Fruit fly (Drosophila melanogaster): ENCODE data around the gene CG16989.

The CG16989 gene

DNA sequence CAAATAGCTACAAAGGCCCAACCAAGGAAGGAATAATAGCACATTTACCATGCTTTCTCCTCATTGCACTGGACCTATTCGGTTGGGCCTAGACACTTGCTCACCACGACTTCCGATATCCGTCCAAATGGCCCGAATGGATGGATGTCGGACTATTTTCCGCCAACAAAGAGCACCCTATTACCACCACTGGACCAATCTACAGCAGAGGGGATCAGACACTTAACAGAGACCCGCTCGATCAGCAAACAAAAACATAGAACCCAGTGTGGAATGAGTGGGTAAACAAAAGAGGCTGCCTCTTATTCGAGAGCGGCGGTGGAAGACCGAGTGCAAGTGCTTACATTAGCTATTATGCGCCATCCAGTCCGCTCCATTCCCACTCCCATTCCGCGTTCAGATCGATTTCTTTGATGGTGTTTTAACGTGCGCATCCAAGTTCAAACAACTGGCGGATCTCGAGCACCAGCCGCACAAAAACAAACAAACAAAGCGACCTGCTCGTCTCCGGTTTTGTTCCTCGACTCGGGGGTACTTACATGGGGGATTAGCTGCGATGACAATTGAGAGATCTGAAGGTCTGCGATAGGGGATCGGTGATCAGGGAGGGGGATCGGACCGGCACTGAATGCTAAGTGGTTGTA is 24.3 kb upstream of the CG16989 start (continued):
- TF ChIP-seq stwl (tag; optimal IDR thresholded peaks at IDR 0.05) (no peak), CG10431 (GFP tag; optimal IDR thresholded peaks at IDR 0.05) (peak; percentile 81), CG2202 (tag; optimal IDR thresholded peaks at IDR 0.05) (peak; percentile 22), Dfd (GFP tag; optimal IDR thresholded peaks at IDR 0.05) (no peak), CG6813 (GFP tag; optimal IDR thresholded peaks at IDR 0.05) (peak; percentile 44), Sry-δ (GFP tag; optimal IDR thresholded peaks at IDR 0.05) (peak; percentile 39), CG12769 (tag; optimal IDR thresholded peaks at IDR 0.05) (peak; percentile 40), Dref (GFP tag; IDR thresholded peaks at IDR 0.05) (peak; percentile 29; the same call in 1 of the 2 replicates), gcm (GFP tag; optimal IDR thresholded peaks at IDR 0.05) (peak; percentile 4), CG6254 (GFP tag; optimal IDR thresholded peaks at IDR 0.05) (peak; percentile 97), CG1603 (tag; optimal IDR thresholded peaks at IDR 0.05) (peak; percentile 3), CG13123 (GFP tag; optimal IDR thresholded peaks at IDR 0.05) (no peak), Blimp-1 (GFP tag; optimal IDR thresholded peaks at IDR 0.05) (peak; percentile 23), CG32532 (GFP tag; IDR thresholded peaks at IDR 0.05) (0 out of 2 replicates have a peak, but pooled peaks have one; percentile 5), ranshi (GFP tag; IDR thresholded peaks at IDR 0.05) (no peak), CG2678 (tag; optimal IDR thresholded peaks at IDR 0.05) (peak; percentile 15), Optix (GFP tag; IDR thresholded peaks at IDR 0.05) (0 out of 3 replicates have a peak, but pooled peaks have one; percentile 7), CG8290 (GFP tag; optimal IDR thresholded peaks at IDR 0.05) (no peak), CG8290 (tag; optimal IDR thresholded peaks at IDR 0.05) (peak in 1 of 2 experiments; percentile 30), CG15696 (tag; optimal IDR thresholded peaks at IDR 0.05) (peak; percentile 28), CG32772 (GFP tag; IDR thresholded peaks at IDR 0.05) (no peak), CG1233 (GFP tag; optimal IDR thresholded peaks at IDR 0.05) (peak; percentile 6), Hr78 (GFP tag; optimal IDR thresholded peaks at IDR 0.05) (peak in 1 of 2 experiments; percentile 26), gce (GFP tag; IDR thresholded peaks at IDR 0.05) (no peak), CG3407 (GFP tag; optimal IDR thresholded peaks at IDR 0.05) (peak; percentile 4), pros (GFP tag; optimal IDR thresholded peaks at IDR 0.05) (peak; percentile 33), vvl (GFP tag; IDR thresholded peaks at IDR 0.05) (0 out of 2 replicates have a peak, but pooled peaks have one; percentile 16), Spps (tag; optimal IDR thresholded peaks at IDR 0.05) (peak; percentile 16), D (optimal IDR thresholded peaks at IDR 0.05) (no peak), D (GFP tag; optimal IDR thresholded peaks at IDR 0.05) (peak; percentile 8), otp (GFP tag; IDR thresholded peaks at IDR 0.05) (0 out of 3 replicates have a peak, but pooled peaks have one; percentile 28), Xrp1 (GFP tag; IDR thresholded peaks at IDR 0.05) (peak; percentile 38; the same call in 1 of the 2 replicates), grn (GFP tag; optimal IDR thresholded peaks at IDR 0.05) (peak; percentile 3), chinmo (GFP tag; IDR thresholded peaks at IDR 0.05; ENCODE audit: partially characterized antibody) (0 out of 4 replicates have a peak, but pooled peaks have one; percentile 20), kni (GFP tag; optimal IDR thresholded peaks at IDR 0.05) (peak; percentile 79)

DNA sequence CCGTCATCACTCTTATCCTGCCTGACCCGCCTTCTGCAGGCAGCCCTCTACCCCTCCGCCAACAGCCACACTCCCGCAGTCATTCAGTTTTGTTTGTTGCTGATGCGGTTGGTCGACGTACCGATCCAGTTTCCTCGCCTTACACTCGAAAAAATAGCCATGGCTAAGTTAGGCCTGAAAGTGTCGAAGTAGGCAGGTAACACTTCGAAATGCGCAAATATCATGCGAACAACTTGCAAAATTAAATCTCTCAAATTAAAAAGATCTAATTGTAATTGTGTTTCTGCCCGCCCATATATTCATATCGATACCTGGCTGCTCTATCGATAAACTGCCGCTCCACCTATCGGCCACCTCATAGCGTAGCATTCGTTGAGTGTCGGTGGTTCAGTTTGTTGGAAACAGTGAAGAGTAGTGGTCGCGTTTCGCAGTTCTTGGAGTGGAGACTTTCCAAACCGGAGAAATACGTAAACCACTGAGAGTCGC is 23.3 kb upstream of the CG16989 start, which contains the start of gene fz3:
TSS of gene fz3 (plus strand) at position 307 of the 486 bp plus-strand sequence.
- TF ChIP-seq slp2 (GFP tag; optimal IDR thresholded peaks at IDR 0.05): no peak
- no peak for TF ChIP-seq Hmx (GFP tag; optimal IDR thresholded peaks at IDR 0.05)
- no peak for TF ChIP-seq wdn (GFP tag; IDR thresholded peaks at IDR 0.05)
- TF ChIP-seq CG17186 (GFP tag; optimal IDR thresholded peaks at IDR 0.05): peak; percentile 21
- TF ChIP-seq vnd (GFP tag; IDR thresholded peaks at IDR 0.05; ENCODE audit: partially characterized antibody): peak; percentile 81
- TF ChIP-seq CG4854 (GFP tag; optimal IDR thresholded peaks at IDR 0.05): no peak
- TF ChIP-seq gcm (GFP tag; optimal IDR thresholded peaks at IDR 0.05): peak; percentile 38
- no peak for TF ChIP-seq CG2875 (GFP tag; optimal IDR thresholded peaks at IDR 0.05)
- TF ChIP-seq Ada2b (GFP tag; IDR thresholded peaks at IDR 0.05): no peak
- no peak for TF ChIP-seq dan (GFP tag; IDR thresholded peaks at IDR 0.05)
- no peak for TF ChIP-seq H15 (GFP tag; IDR thresholded peaks at IDR 0.05)
- TF ChIP-seq sr (GFP tag; IDR thresholded peaks at IDR 0.05): 0 out of 3 replicates have a peak, but pooled peaks have one; percentile 23
- TF ChIP-seq Bdp1 (GFP tag; optimal IDR thresholded peaks at IDR 0.05): no peak
- peak; percentile 85 for TF ChIP-seq CG16813 (GFP tag; IDR thresholded peaks at IDR 0.05; ENCODE audit: partially characterized antibody)
- no peak; the same call in 1 of the 2 replicates for TF ChIP-seq Xrp1 (GFP tag; IDR thresholded peaks at IDR 0.05)
- TF ChIP-seq CG10959 (GFP tag; IDR thresholded peaks at IDR 0.05): no peak
- TF ChIP-seq Camta (GFP tag; optimal IDR thresholded peaks at IDR 0.05): no peak
- no peak for TF ChIP-seq Atf3 (GFP tag; optimal IDR thresholded peaks at IDR 0.05)
